Fruit fly (Drosophila melanogaster): ENCODE results near the gene CG32533.

CG32533 gene

DNA sequence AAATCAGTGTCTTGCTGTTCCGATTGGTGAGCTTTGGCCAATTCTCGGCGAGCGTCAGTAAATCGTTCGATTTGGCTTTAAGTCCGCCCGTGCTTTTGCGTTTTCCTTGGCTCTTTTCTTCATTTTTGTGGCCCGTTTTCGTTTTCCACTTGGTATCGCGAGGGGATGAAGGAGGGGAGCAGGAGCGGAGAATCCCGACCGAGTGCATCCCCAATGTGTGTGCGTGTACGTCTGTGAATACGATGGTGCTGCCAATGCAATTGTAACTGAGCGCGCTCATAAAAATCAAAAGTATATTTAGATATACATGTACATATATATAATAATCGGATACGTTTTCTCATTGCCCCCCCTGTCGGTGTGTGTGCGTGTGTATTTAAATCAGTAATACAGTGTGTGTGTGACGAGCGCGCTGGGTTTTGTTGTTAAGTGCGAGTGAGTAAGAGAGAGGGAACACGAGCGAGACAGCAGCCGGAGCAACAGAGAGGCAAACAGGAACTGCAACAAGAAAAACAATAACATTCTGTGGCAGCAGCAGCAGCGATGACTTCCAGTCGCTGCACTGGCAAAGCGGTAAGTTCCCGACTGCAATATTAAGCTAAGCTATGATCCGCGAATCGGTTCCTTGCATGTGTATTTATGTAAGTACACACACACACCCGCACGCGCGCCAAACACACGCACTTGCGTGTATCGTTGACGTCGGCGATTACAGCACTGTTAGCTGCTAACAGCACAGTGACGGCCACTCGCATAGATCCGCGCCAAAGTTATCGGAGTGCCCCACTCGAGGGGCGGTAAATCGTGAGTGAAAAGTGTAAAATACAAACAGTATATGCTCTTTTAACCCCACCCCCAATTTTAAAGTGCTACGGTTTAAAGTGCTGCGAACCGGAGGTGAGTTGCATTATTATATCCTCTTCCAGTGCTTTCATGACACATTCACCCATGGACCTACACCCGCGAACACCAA lies 16.7 kb upstream of the CG32533 start (continued):
- TF ChIP-seq CG2199 (GFP tag; IDR thresholded peaks at IDR 0.05) (no peak), Nf-YC (tag; optimal IDR thresholded peaks at IDR 0.05) (peak; percentile 57), dimm (GFP tag; IDR thresholded peaks at IDR 0.05) (no peak), Dad (GFP tag; optimal IDR thresholded peaks at IDR 0.05) (peak; percentile 33), knrl (GFP tag; IDR thresholded peaks at IDR 0.05; ENCODE audit: partially characterized antibody) (no peak; the same call in 2 of the 3 replicates), kay (GFP tag; optimal IDR thresholded peaks at IDR 0.05) (peak; percentile 42), Trl (optimal IDR thresholded peaks at IDR 0.05) (no peak), Trl (GFP tag; optimal IDR thresholded peaks at IDR 0.05) (peak; percentile 48), crc (GFP tag; optimal IDR thresholded peaks at IDR 0.05) (no peak), CG12236 (GFP tag; optimal IDR thresholded peaks at IDR 0.05) (no peak), sug (tag; optimal IDR thresholded peaks at IDR 0.05) (peak; percentile 81), CG8944 (GFP tag; optimal IDR thresholded peaks at IDR 0.05) (peak; percentile 37), Med (GFP tag) (peak; percentile 92), ind (GFP tag; optimal IDR thresholded peaks at IDR 0.05) (peak; percentile 65), CG12769 (tag; optimal IDR thresholded peaks at IDR 0.05) (peak; percentile 71), cato (GFP tag; optimal IDR thresholded peaks at IDR 0.05; ENCODE audit: borderline replicate concordance) (peak; percentile 29), Rfx (GFP tag; IDR thresholded peaks at IDR 0.05) (peak; percentile 76), Xbp1 (GFP tag; optimal IDR thresholded peaks at IDR 0.05) (peak; percentile 52), CG6689 (GFP tag; IDR thresholded peaks at IDR 0.05) (peak; percentile 75), CG14710 (tag; optimal IDR thresholded peaks at IDR 0.05) (no peak), D19A (tag; optimal IDR thresholded peaks at IDR 0.05) (peak; percentile 30), Side (GFP tag; optimal IDR thresholded peaks at IDR 0.05) (peak; percentile 62), CG4360 (GFP tag; IDR thresholded peaks at IDR 0.05) (no peak; the same call in 1 of the 2 replicates), CG12299 (tag; optimal IDR thresholded peaks at IDR 0.05) (peak; percentile 56), bigmax (GFP tag; optimal IDR thresholded peaks at IDR 0.05) (no peak), danr (GFP tag; IDR thresholded peaks at IDR 0.05) (no peak), Ada2b (GFP tag; IDR thresholded peaks at IDR 0.05) (peak; percentile 57; the same call in 1 of the 2 replicates), Dref (GFP tag; IDR thresholded peaks at IDR 0.05) (no peak), CG10654 (GFP tag; optimal IDR thresholded peaks at IDR 0.05) (peak; percentile 32), chif (GFP tag; optimal IDR thresholded peaks at IDR 0.05) (peak; percentile 19 to 40), pan (optimal IDR thresholded peaks at IDR 0.05) (no peak), pan (GFP tag; optimal IDR thresholded peaks at IDR 0.05 in 1 of 2, IDR thresholded peaks at IDR 0.05 in 1 of 2) (peak in 1 of 2 experiments; percentile 62), twi (tag; optimal IDR thresholded peaks at IDR 0.05) (no peak), CG11093 (GFP tag; IDR thresholded peaks at IDR 0.05) (no peak), nerfin-1 (tag; optimal IDR thresholded peaks at IDR 0.05) (peak; percentile 0), vfl (GFP tag; optimal IDR thresholded peaks at IDR 0.05) (peak; percentile 20), CG12744 (GFP tag; optimal IDR thresholded peaks at IDR 0.05) (peak; percentile 25), ERR (GFP tag; optimal IDR thresholded peaks at IDR 0.05) (peak; percentile 42), Meics (GFP tag; optimal IDR thresholded peaks at IDR 0.05) (peak; percentile 80), CG9727 (GFP tag; optimal IDR thresholded peaks at IDR 0.05) (peak; percentile 59), CG15696 (tag; optimal IDR thresholded peaks at IDR 0.05) (peak; percentile 25), Nf-YA (GFP tag; IDR thresholded peaks at IDR 0.05) (0 out of 2 replicates have a peak, but pooled peaks have one; percentile 11), CG7357 (GFP tag; IDR thresholded peaks at IDR 0.05) (peak; percentile 21; the same call in 1 of the 3 replicates), CG15514 (GFP tag; optimal IDR thresholded peaks at IDR 0.05) (peak; percentile 39), NK7.1 (GFP tag; optimal IDR thresholded peaks at IDR 0.05) (peak; percentile 59), pita (GFP tag; optimal IDR thresholded peaks at IDR 0.05) (no peak), gfzf (GFP tag; optimal IDR thresholded peaks at IDR 0.05) (no peak), CG1647 (GFP tag; optimal IDR thresholded peaks at IDR 0.05) (no peak), grau (tag; optimal IDR thresholded peaks at IDR 0.05) (peak; percentile 74)
